Worm (Caenorhabditis elegans) whole organism, L2 larva: ENCODE data around the gene nhr-206.
A peak's percentile ranks its signal among the peaks of the same experiment; 100 is the strongest.

Source experiments
- C34F6.9 ChIP-seq: fragments of 150-350 bp; optimal IDR thresholded peaks from 2 replicates; lab custom pipeline; 2014; ENCODE audit warnings: missing biosample characterization, missing genetic modification characterization
- F13H6.1 ChIP-seq: sonication (generic microtip); optimal IDR thresholded peaks from 2 replicates; lab custom pipeline; 2016; ENCODE audit warnings: missing genetic modification characterization, missing compliant biosample characterization
- ZK546.5 ChIP-seq: sonication (generic microtip); optimal IDR thresholded peaks from 2 replicates; lab custom pipeline; 2017; ENCODE audit warnings: missing biosample characterization, missing genetic modification characterization
- alr-1 ChIP-seq: fragments of 150-350 bp; optimal IDR thresholded peaks from 2 replicates; lab custom pipeline; 2014; ENCODE audit warnings: missing biosample characterization, missing genetic modification characterization
- ceh-16 ChIP-seq: fragments of 150-350 bp; optimal IDR thresholded peaks from 2 replicates; lab custom pipeline; 2014; ENCODE audit warnings: missing biosample characterization, missing genetic modification characterization
- ceh-82 ChIP-seq: fragments of 150-350 bp; optimal IDR thresholded peaks from 2 replicates; lab custom pipeline; 2014; ENCODE audit warnings: missing biosample characterization, missing genetic modification characterization
- crh-2 ChIP-seq: sonication (generic microtip); optimal IDR thresholded peaks from 2 replicates; lab custom pipeline; 2017; ENCODE audit warnings: missing biosample characterization, missing genetic modification characterization
- dmd-4 ChIP-seq: sonication (generic microtip); optimal IDR thresholded peaks from 2 replicates; lab custom pipeline; 2017; ENCODE audit warnings: missing biosample characterization, missing genetic modification characterization
- egl-27 ChIP-seq: sonication (generic microtip); optimal IDR thresholded peaks from 3 replicates; lab custom pipeline; 2017; ENCODE audit warnings: missing biosample characterization, missing genetic modification reagents, missing genetic modification characterization
- elt-1 ChIP-seq: fragments of 150-350 bp; optimal IDR thresholded peaks from 2 replicates; lab custom pipeline; 2014; ENCODE audit warnings: missing biosample characterization, missing genetic modification characterization
- elt-3 ChIP-seq: sonication (generic microtip); optimal IDR thresholded peaks from 2 replicates; lab custom pipeline; 2017; ENCODE audit warnings: missing biosample characterization, missing genetic modification characterization
- fos-1 ChIP-seq: fragments of 150-350 bp; optimal IDR thresholded peaks from 2 replicates; lab custom pipeline; 2014; ENCODE audit warnings: missing biosample characterization, missing genetic modification characterization
- lin-13 ChIP-seq: fragments of 150-350 bp; optimal IDR thresholded peaks from 2 replicates; lab custom pipeline; 2014; ENCODE audit warnings: missing biosample characterization, missing genetic modification reagents, missing genetic modification characterization
- lin-39 ChIP-seq: fragments of 150-350 bp; optimal IDR thresholded peaks from 2 replicates; lab custom pipeline; 2014; ENCODE audit warnings: missing biosample characterization, missing genetic modification reagents, missing genetic modification characterization
- mab-5 ChIP-seq: fragments of 150-350 bp; optimal IDR thresholded peaks from 2 replicates; lab custom pipeline; 2014; ENCODE audit warnings: missing biosample characterization, missing genetic modification characterization
- mbf-1 ChIP-seq: sonication (generic microtip); optimal IDR thresholded peaks from 2 replicates; lab custom pipeline; 2017; ENCODE audit warnings: missing biosample characterization, missing genetic modification characterization
- mdl-1 ChIP-seq, 2 experiments: fragments of 150-350 bp in 1 of 2; sonication (generic microtip) in 1 of 2; optimal IDR thresholded peaks; 2 replicates each; lab custom pipeline; 2017; ENCODE audit warnings: missing biosample characterization in 2 of 2, missing genetic modification characterization in 2 of 2
- nhr-11 ChIP-seq: fragments of 150-350 bp; optimal IDR thresholded peaks from 2 replicates; lab custom pipeline; 2014; ENCODE audit warnings: missing biosample characterization, missing genetic modification characterization
- nhr-12 ChIP-seq: fragments of 150-350 bp; optimal IDR thresholded peaks from 2 replicates; lab custom pipeline; 2014; ENCODE audit warnings: missing biosample characterization, missing genetic modification characterization
- nhr-129 ChIP-seq: fragments of 150-350 bp; optimal IDR thresholded peaks from 2 replicates; lab custom pipeline; 2014; ENCODE audit warnings: missing biosample characterization, missing genetic modification characterization
- nhr-21 ChIP-seq: fragments of 150-350 bp; optimal IDR thresholded peaks from 2 replicates; lab custom pipeline; 2014; ENCODE audit warnings: missing biosample characterization, missing genetic modification characterization
- nhr-23 ChIP-seq: fragments of 150-350 bp; optimal IDR thresholded peaks from 2 replicates; lab custom pipeline; 2014; ENCODE audit warnings: missing biosample characterization, missing genetic modification reagents, missing genetic modification characterization
- nhr-237 ChIP-seq: fragments of 150-350 bp; optimal IDR thresholded peaks from 2 replicates; lab custom pipeline; 2014; ENCODE audit warnings: missing biosample characterization, missing genetic modification characterization
- nhr-25 ChIP-seq: fragments of 150-350 bp; sonication (generic microtip); optimal IDR thresholded peaks from 3 replicates; lab custom pipeline; 2014; ENCODE audit warnings: missing biosample characterization, missing genetic modification characterization
- nhr-6 ChIP-seq: fragments of 150-350 bp; optimal IDR thresholded peaks from 2 replicates; lab custom pipeline; 2014; ENCODE audit warnings: missing biosample characterization, missing genetic modification characterization
- peb-1 ChIP-seq: fragments of 150-350 bp; optimal IDR thresholded peaks from 2 replicates; lab custom pipeline; 2014; ENCODE audit warnings: missing biosample characterization, missing genetic modification characterization
- sem-4 ChIP-seq: fragments of 150-350 bp; optimal IDR thresholded peaks from 2 replicates; lab custom pipeline; 2014; ENCODE audit warnings: missing biosample characterization, missing genetic modification reagents, missing genetic modification characterization
- skn-1 ChIP-seq: sonication (generic microtip); optimal IDR thresholded peaks from 2 replicates; lab custom pipeline; 2017; ENCODE audit warnings: missing biosample characterization, missing genetic modification characterization
- sma-3 ChIP-seq: sonication (generic microtip); optimal IDR thresholded peaks from 2 replicates; lab custom pipeline; 2016; ENCODE audit warnings: missing genetic modification reagents, missing genetic modification characterization, missing compliant biosample characterization
- sma-9 ChIP-seq, 2 experiments: fragments of 150-350 bp in 1 of 2; sonication (generic microtip) in 1 of 2; optimal IDR thresholded peaks; 2 replicates each; lab custom pipeline; 2014 to 2016; ENCODE audit warnings: missing genetic modification characterization in 2 of 2, mild to moderate bottlenecking in 1 of 2, missing biosample characterization in 1 of 2, missing compliant biosample characterization in 1 of 2, missing genetic modification reagents in 1 of 2, moderate library complexity in 1 of 2
- snpc-4 ChIP-seq: fragments of 150-350 bp; optimal IDR thresholded peaks from 2 replicates; lab custom pipeline; 2014; ENCODE audit warnings: missing biosample characterization, missing genetic modification characterization
- unc-39 ChIP-seq: fragments of 150-350 bp; optimal IDR thresholded peaks from 2 replicates; lab custom pipeline; 2014; ENCODE audit warnings: missing biosample characterization, missing genetic modification characterization
- unc-55 ChIP-seq: fragments of 150-350 bp; sonication (generic microtip); optimal IDR thresholded peaks from 3 replicates; lab custom pipeline; 2014; ENCODE audit warnings: missing biosample characterization, missing genetic modification reagents, missing genetic modification characterization
- unc-62 ChIP-seq: fragments of 150-350 bp; optimal IDR thresholded peaks from 2 replicates; lab custom pipeline; 2014; ENCODE audit warnings: missing biosample characterization, missing genetic modification reagents, missing genetic modification characterization
- zag-1 ChIP-seq: fragments of 150-350 bp; optimal IDR thresholded peaks from 2 replicates; lab custom pipeline; 2014; ENCODE audit warnings: missing biosample characterization, missing genetic modification characterization
- ztf-1 ChIP-seq: fragments of 200-800 bp; sonication (Bioruptor generic); conservative IDR thresholded peaks from 2 replicates; pipeline ENCODE4 v1.3.6; 2022; ENCODE audit warnings: missing genetic modification characterization, missing compliant biosample characterization
- ztf-11 ChIP-seq: sonication (generic microtip); optimal IDR thresholded peaks from 2 replicates; lab custom pipeline; 2017; ENCODE audit warnings: missing biosample characterization, missing genetic modification characterization

nhr-206 gene

DNA sequence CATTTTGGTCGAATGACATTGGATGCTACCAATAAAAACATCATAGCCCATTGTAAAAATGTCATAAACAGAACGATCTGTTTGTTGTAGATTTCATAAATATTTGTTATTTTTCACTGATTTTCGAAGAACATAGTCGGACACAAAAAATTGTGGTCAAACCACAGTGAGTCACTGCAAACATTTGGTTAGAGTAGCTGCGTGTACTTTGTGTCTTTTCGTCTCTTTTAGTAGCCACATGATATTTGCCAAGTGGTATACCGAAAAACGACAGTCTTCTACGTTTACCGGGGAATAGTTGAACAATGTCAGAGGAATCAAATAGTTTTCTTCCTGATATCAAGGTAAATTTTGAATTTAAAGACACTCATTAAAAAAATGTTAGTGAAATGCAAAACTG is at the start of gene nhr-206:
Gene nhr-206 (plus strand): TSS at position 248 of the 400 bp plus-strand sequence.
- TF ChIP-seq fos-1 (tag; lab: Kevin White, UChicago) (peak; percentile 85), nhr-6 (tag; lab: Kevin White, UChicago) (no peak), nhr-129 (tag; lab: Kevin White, UChicago) (peak; percentile 71), nhr-25 (tag; lab: Kevin White, UChicago) (peak; percentile 12), elt-3 (no peak), mdl-1 (tag; optimal IDR thresholded peaks at IDR 0.05; lab: Kevin White, UChicago) (no peak), ztf-11 (tag; lab: Kevin White, UChicago) (no peak), lin-39 (no peak), peb-1 (no peak), sem-4 (no peak), sma-3 (GFP tag; lab: Kevin White, UChicago) (peak; percentile 21), alr-1 (tag; lab: Kevin White, UChicago) (no peak), ZK546.5 (no peak), sma-9 (GFP tag; optimal IDR thresholded peaks at IDR 0.05; lab: Kevin White, UChicago) (peak; percentile 56), sma-9 (tag; optimal IDR thresholded peaks at IDR 0.05; lab: Kevin White, UChicago) (no peak), F13H6.1 (tag; lab: Kevin White, UChicago) (peak; percentile 7), nhr-21 (tag; lab: Kevin White, UChicago) (no peak), egl-27 (tag; lab: Kevin White, UChicago) (no peak), crh-2 (peak; percentile 67), nhr-23 (no peak), elt-1 (tag; lab: Kevin White, UChicago) (no peak), nhr-11 (no peak), unc-39 (tag; lab: Kevin White, UChicago) (no peak)

DNA sequence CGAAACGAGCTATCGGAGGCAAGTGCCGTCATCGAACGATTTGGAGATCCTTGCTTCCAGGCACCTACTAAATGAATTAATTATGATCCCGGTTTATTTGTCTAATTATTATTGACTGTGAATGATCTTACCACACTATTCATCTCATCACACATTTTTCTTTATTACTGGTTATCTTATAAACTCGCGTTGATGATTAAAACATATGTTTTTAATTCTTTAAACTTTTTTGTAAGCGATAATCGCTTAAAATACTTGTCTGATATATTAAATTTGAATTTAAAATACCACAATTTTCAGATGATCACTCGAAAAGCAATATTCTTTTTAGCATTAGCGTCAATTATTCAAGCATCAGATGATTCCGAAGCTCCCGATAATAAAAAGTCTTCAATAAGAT is 46.7 kb upstream of the nhr-206 start, which contains the start of gene F10C2.5:
Gene F10C2.5 (plus strand): TSS at position 301 of the 400 bp plus-strand sequence.
- TF ChIP-seq mab-5 (tag; lab: Kevin White, UChicago), result no peak
- TF ChIP-seq lin-39, result no peak
- no peak for TF ChIP-seq unc-62 (GFP tag; lab: Kevin White, UChicago)
- TF ChIP-seq fos-1 (tag; lab: Kevin White, UChicago), result no peak
- TF ChIP-seq skn-1, result no peak
- no peak for TF ChIP-seq unc-55
- TF ChIP-seq unc-39 (tag; lab: Kevin White, UChicago), result no peak
- no peak for TF ChIP-seq C34F6.9 (tag; lab: Kevin White, UChicago)
- no peak for TF ChIP-seq elt-1 (tag; lab: Kevin White, UChicago)
- TF ChIP-seq nhr-23, result no peak
- no peak for TF ChIP-seq ztf-11 (tag; lab: Kevin White, UChicago)
- no peak for TF ChIP-seq zag-1
- TF ChIP-seq nhr-12, result no peak
- TF ChIP-seq ceh-16 (tag; lab: Kevin White, UChicago), result no peak
- TF ChIP-seq, all 48 proteins: peak for 0

DNA sequence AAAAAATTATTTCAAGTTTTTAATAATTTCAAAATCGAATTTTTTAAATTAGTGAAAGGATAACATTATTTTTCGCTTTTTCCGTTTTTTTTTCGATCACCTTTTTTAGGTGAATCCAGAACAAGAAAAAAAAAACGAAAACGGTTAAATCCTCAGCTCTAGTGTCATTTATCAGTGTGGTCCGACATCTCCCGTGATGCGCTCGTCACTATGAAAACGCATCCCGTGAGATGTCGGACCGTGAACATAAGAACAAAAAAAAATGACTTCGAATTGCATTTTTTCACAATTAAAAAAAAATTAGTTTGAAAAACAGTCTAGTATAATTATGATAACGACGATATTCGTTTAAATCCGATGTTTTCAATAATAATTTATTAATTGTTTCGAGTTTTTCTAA is 44.1 kb upstream of the nhr-206 start:
- TF ChIP-seq snpc-4 (tag; lab: Kevin White, UChicago) (peak; percentile 57), ztf-1 (no peak)
- TF ChIP-seq, all 48 proteins: peak for 1

DNA sequence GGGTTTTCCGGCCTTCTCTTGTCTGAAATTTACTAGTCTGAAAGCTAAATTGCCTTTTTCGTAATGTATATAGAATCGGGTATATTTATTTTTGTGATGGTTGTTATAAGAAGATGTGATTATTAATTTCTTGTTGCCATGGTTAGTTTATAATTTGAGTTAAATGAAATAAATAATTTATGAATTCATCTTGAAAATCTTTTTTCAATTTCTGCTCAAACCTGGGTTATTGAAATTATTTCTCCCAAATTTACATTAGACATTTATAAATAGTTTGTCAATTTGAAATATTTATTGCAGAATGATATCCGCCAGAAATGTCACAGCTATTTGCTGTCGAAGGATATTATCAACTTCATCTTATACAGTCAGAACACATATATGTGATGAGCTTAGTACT is 43.4 kb upstream of the nhr-206 start, which contains the start of gene dars-2:
Gene dars-2 (plus strand): TSS at position 301 of the 400 bp plus-strand sequence.
- TF ChIP-seq ceh-82, result no peak

DNA sequence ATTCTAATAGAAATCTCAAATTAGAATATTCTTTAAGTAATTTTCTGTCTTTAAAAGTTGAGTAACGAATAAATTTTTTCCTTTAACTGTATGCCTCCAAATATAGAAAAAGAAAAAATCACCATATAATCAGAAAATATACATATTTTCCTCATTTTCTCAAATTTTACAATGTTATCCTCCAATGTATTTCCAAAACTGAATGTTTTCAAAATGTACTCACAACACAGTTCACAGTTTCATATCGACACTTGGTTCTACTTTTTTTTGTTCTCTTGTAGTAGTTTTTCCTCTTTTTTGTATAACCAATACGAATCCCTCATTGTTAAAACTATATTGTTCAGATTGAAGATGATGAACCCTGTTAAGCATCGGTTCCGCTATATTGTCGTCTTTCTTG is 38.2 kb upstream of the nhr-206 start, which contains the start of gene F10C2.7:
Gene F10C2.7 (plus strand): TSS at position 301 of the 400 bp plus-strand sequence.
- TF ChIP-seq ztf-1 (no peak), lin-13 (GFP tag; lab: Kevin White, UChicago) (no peak), dmd-4 (no peak), alr-1 (tag; lab: Kevin White, UChicago) (no peak), ztf-11 (tag; lab: Kevin White, UChicago) (no peak), nhr-237 (no peak), unc-39 (tag; lab: Kevin White, UChicago) (no peak), egl-27 (tag; lab: Kevin White, UChicago) (no peak), sma-3 (GFP tag; lab: Kevin White, UChicago) (no peak), nhr-21 (tag; lab: Kevin White, UChicago) (no peak), nhr-25 (tag; lab: Kevin White, UChicago) (no peak), sma-9 (GFP tag; optimal IDR thresholded peaks at IDR 0.05; lab: Kevin White, UChicago) (no peak), sma-9 (tag; optimal IDR thresholded peaks at IDR 0.05; lab: Kevin White, UChicago) (no peak), mbf-1 (no peak), nhr-23 (no peak), crh-2 (no peak)
